Worm (Caenorhabditis elegans) whole organism, L4/young adult: ENCODE data around the gene fbxa-99.

ENCODE experiments used
- W03F9.2 ChIP-seq: fragments of 150-350 bp; optimal IDR thresholded peaks from 2 replicates; lab custom pipeline; 2014; ENCODE audit warnings: missing biosample characterization, missing genetic modification characterization
- dao-5 ChIP-seq: sonication (generic microtip); optimal IDR thresholded peaks from 2 replicates; lab custom pipeline; 2016; ENCODE audit warnings: missing genotype, missing genetic modification characterization, moderate library complexity, missing compliant biosample characterization
- him-1 ChIP-seq: sonication (generic microtip); optimal IDR thresholded peaks from 2 replicates; lab custom pipeline; 2016; ENCODE audit warnings: missing genotype, missing genetic modification reagents, missing genetic modification characterization, missing compliant biosample characterization

Gene fbxa-99

ce11 chrV:15982733-15983344 lies at the start of gene fbxa-99, which contains the start of gene F36G9.13:
Gene fbxa-99 (minus strand): TSS chrV:15982854.
Gene F36G9.13 (plus strand): TSS chrV:15983294.
- no peak for TF ChIP-seq dao-5 (tag; lab: Kevin White, UChicago)
- no peak for TF ChIP-seq W03F9.2 (tag; lab: Kevin White, UChicago)
- no peak for TF ChIP-seq him-1 (tag; lab: Kevin White, UChicago)

- TF ChIP-seq him-1 (tag; lab: Kevin White, UChicago), result no peak
- TF ChIP-seq dao-5 (tag; lab: Kevin White, UChicago), result no peak
- no peak for TF ChIP-seq W03F9.2 (tag; lab: Kevin White, UChicago)
Measured at ce11 chrV:16031571-16031970, 48.9 kb upstream of the fbxa-99 start, which contains the start of gene T10C6.7. Gene T10C6.7 (minus strand): TSS chrV:16031713.

ce11 chrV:16029237-16029636 lies 46.6 kb upstream of the fbxa-99 start:
- no peak for TF ChIP-seq him-1 (tag; lab: Kevin White, UChicago)
- no peak for TF ChIP-seq dao-5 (tag; lab: Kevin White, UChicago)
- TF ChIP-seq W03F9.2 (tag; lab: Kevin White, UChicago), result no peak

- TF ChIP-seq dao-5 (tag; lab: Kevin White, UChicago) (no peak), him-1 (tag; lab: Kevin White, UChicago) (no peak), W03F9.2 (tag; lab: Kevin White, UChicago) (no peak)
Measured at ce11 chrV:16024917-16025316, 42.3 kb upstream of the fbxa-99 start.

ce11 chrV:16024300-16024699 lies 41.6 kb upstream of the fbxa-99 start, which contains the start of gene T10C6.6:
Gene T10C6.6 (plus strand): TSS chrV:16024326.
- no peak for TF ChIP-seq W03F9.2 (tag; lab: Kevin White, UChicago)
- no peak for TF ChIP-seq dao-5 (tag; lab: Kevin White, UChicago)
- no peak for TF ChIP-seq him-1 (tag; lab: Kevin White, UChicago)

- no peak for TF ChIP-seq dao-5 (tag; lab: Kevin White, UChicago)
- no peak for TF ChIP-seq him-1 (tag; lab: Kevin White, UChicago)
- TF ChIP-seq W03F9.2 (tag; lab: Kevin White, UChicago), result no peak
Measured at ce11 chrV:16023559-16023958, 40.9 kb upstream of the fbxa-99 start.

ce11 chrV:16023051-16023450 lies 40.4 kb upstream of the fbxa-99 start, which contains the start of gene cwc-15:
Gene cwc-15 (plus strand): TSS chrV:16023351.
- no peak for TF ChIP-seq W03F9.2 (tag; lab: Kevin White, UChicago)
- TF ChIP-seq him-1 (tag; lab: Kevin White, UChicago), result no peak
- TF ChIP-seq dao-5 (tag; lab: Kevin White, UChicago), result no peak

ce11 chrV:16022600-16022999 lies 39.9 kb upstream of the fbxa-99 start:
- TF ChIP-seq dao-5 (tag; lab: Kevin White, UChicago) (no peak), him-1 (tag; lab: Kevin White, UChicago) (no peak), W03F9.2 (tag; lab: Kevin White, UChicago) (no peak)

ce11 chrV:16020042-16020441 lies 37.4 kb upstream of the fbxa-99 start, which contains the start of gene srx-44:
Gene srx-44 (plus strand): TSS chrV:16020342.
- TF ChIP-seq dao-5 (tag; lab: Kevin White, UChicago), result no peak
- TF ChIP-seq him-1 (tag; lab: Kevin White, UChicago), result no peak
- TF ChIP-seq W03F9.2 (tag; lab: Kevin White, UChicago), result no peak

- TF ChIP-seq W03F9.2 (tag; lab: Kevin White, UChicago) (no peak), dao-5 (tag; lab: Kevin White, UChicago) (no peak)
Measured at ce11 chrV:16017671-16018070, 35.0 kb upstream of the fbxa-99 start, which contains the start of gene srx-43. Gene srx-43 (plus strand): TSS chrV:16017971.

- no peak for TF ChIP-seq dao-5 (tag; lab: Kevin White, UChicago)
- no peak for TF ChIP-seq him-1 (tag; lab: Kevin White, UChicago)
- TF ChIP-seq W03F9.2 (tag; lab: Kevin White, UChicago), result no peak
Measured at ce11 chrV:16016977-16017376, 34.3 kb upstream of the fbxa-99 start.

- no peak for TF ChIP-seq dao-5 (tag; lab: Kevin White, UChicago)
- no peak for TF ChIP-seq W03F9.2 (tag; lab: Kevin White, UChicago)
- no peak for TF ChIP-seq him-1 (tag; lab: Kevin White, UChicago)
Measured at ce11 chrV:16015652-16016051, 33.0 kb upstream of the fbxa-99 start, which contains the start of gene str-232. Gene str-232 (minus strand): TSS chrV:16015752.

- TF ChIP-seq dao-5 (tag; lab: Kevin White, UChicago) (no peak), him-1 (tag; lab: Kevin White, UChicago) (no peak), W03F9.2 (tag; lab: Kevin White, UChicago) (no peak)
Measured at ce11 chrV:16009564-16009963, 26.9 kb upstream of the fbxa-99 start, which contains the start of gene str-233. Gene str-233 (minus strand): TSS chrV:16009664.

ce11 chrV:16007505-16007904 lies 24.9 kb upstream of the fbxa-99 start, which contains the start of gene str-231:
Gene str-231 (minus strand): TSS chrV:16007605.
- TF ChIP-seq W03F9.2 (tag; lab: Kevin White, UChicago), result no peak
